Fruit fly (Drosophila melanogaster) whole organism, embryonic: ENCODE results near the gene CG6656.

Experiments
- Adf1 ChIP-seq: fragments of 200-800 bp; sonication (Bioruptor generic); IDR thresholded peaks from 2 replicates; pipeline ENCODE4 v1.3.6; 2022; ENCODE audit warnings: missing biosample characterization, missing genetic modification characterization
- CG10267 ChIP-seq: fragments of 200-800 bp; sonication (Bioruptor generic); optimal IDR thresholded peaks from 2 replicates; lab custom pipeline; 2018; ENCODE audit warnings: missing biosample characterization, mild to moderate bottlenecking, missing genetic modification characterization, moderate library complexity
- CG10543 ChIP-seq: fragments of 200-800 bp; sonication (Bioruptor generic); optimal IDR thresholded peaks from 3 replicates; lab custom pipeline; 2017; ENCODE audit warnings: missing biosample characterization, mild to moderate bottlenecking, missing genetic modification characterization, moderate library complexity
- CG11723 ChIP-seq: fragments of 200-800 bp; sonication (Bioruptor generic); optimal IDR thresholded peaks from 2 replicates; lab custom pipeline; 2017; ENCODE audit warnings: missing biosample characterization, mild to moderate bottlenecking, missing genetic modification characterization
- CG12104 ChIP-seq: fragments of 200-800 bp; sonication (Bioruptor generic); optimal IDR thresholded peaks from 3 replicates; lab custom pipeline; 2016; ENCODE audit warnings: missing biosample characterization, missing genetic modification characterization
- CG12299 ChIP-seq: fragments of 200-800 bp; sonication (Bioruptor generic); optimal IDR thresholded peaks from 2 replicates; lab custom pipeline; 2018; ENCODE audit warnings: missing biosample characterization, mild to moderate bottlenecking, missing genetic modification characterization
- CG13424 ChIP-seq: fragments of 200-800 bp; sonication (Bioruptor generic); optimal IDR thresholded peaks from 2 replicates; lab custom pipeline; 2019; ENCODE audit warnings: missing biosample characterization, mild to moderate bottlenecking, missing genetic modification characterization, moderate library complexity
- CG13775 ChIP-seq: fragments of 200-800 bp; sonication (Bioruptor generic); optimal IDR thresholded peaks from 3 replicates; lab custom pipeline; 2017; ENCODE audit warnings: missing biosample characterization, mild to moderate bottlenecking, missing genetic modification characterization
- CG15073 ChIP-seq: fragments of 200-800 bp; sonication (Bioruptor generic); optimal IDR thresholded peaks from 2 replicates; lab custom pipeline; 2016; ENCODE audit warnings: missing biosample characterization, missing genetic modification characterization
- CG15514 ChIP-seq: fragments of 200-800 bp; sonication (Bioruptor generic); optimal IDR thresholded peaks from 3 replicates; lab custom pipeline; 2017; ENCODE audit warnings: missing biosample characterization, missing genetic modification characterization, mild to moderate bottlenecking, moderate library complexity, missing genetic modification reagents
- CG1832 ChIP-seq: fragments of 200-800 bp; sonication (Bioruptor generic); optimal IDR thresholded peaks from 2 replicates; lab custom pipeline; 2017; ENCODE audit warnings: missing biosample characterization, mild to moderate bottlenecking, missing genetic modification characterization, inconsistent platforms
- CG2199 ChIP-seq: fragments of 200-800 bp; sonication (Bioruptor generic); IDR thresholded peaks from 3 replicates; pipeline ENCODE4 v1.3.6; 2022; ENCODE audit warnings: missing biosample characterization, missing genetic modification characterization
- CG2712 ChIP-seq: fragments of 200-800 bp; optimal IDR thresholded peaks from 3 replicates; lab custom pipeline; 2019; ENCODE audit warnings: missing biosample characterization, mild to moderate bottlenecking, missing genetic modification characterization, moderate library complexity
- CG3407 ChIP-seq: fragments of 200-800 bp; sonication (Bioruptor generic); optimal IDR thresholded peaks from 2 replicates; lab custom pipeline; 2018; ENCODE audit warnings: missing biosample characterization, mild to moderate bottlenecking, missing genetic modification characterization
- CG34376 ChIP-seq: fragments of 200-800 bp; sonication (Bioruptor generic); optimal IDR thresholded peaks from 2 replicates; lab custom pipeline; 2018; ENCODE audit warnings: missing biosample characterization, mild to moderate bottlenecking, missing genetic modification characterization
- CG3838 ChIP-seq: fragments of 200-800 bp; sonication (Bioruptor generic); optimal IDR thresholded peaks from 3 replicates; lab custom pipeline; 2016; ENCODE audit warnings: missing biosample characterization, missing genetic modification characterization
- CG4730 ChIP-seq: fragments of 200-800 bp; sonication (Bioruptor generic); IDR thresholded peaks from 2 replicates; pipeline ENCODE4 v1.3.6; 2022; ENCODE audit warnings: missing biosample characterization, missing genetic modification characterization
- CG6654 ChIP-seq: fragments of 200-800 bp; sonication (Bioruptor generic); optimal IDR thresholded peaks from 2 replicates; lab custom pipeline; 2017; ENCODE audit warnings: missing biosample characterization, mild to moderate bottlenecking, missing genetic modification characterization
- CG7372 ChIP-seq: fragments of 200-800 bp; sonication (Bioruptor generic); IDR thresholded peaks from 2 replicates; pipeline ENCODE4 v1.3.6; 2022; ENCODE audit warnings: missing biosample characterization, missing genetic modification characterization
- CG7786 ChIP-seq: fragments of 200-800 bp; sonication (Bioruptor generic); optimal IDR thresholded peaks from 2 replicates; lab custom pipeline; 2016; ENCODE audit warnings: missing biosample characterization, missing genetic modification characterization
- CG7839 ChIP-seq: fragments of 200-800 bp; sonication (Bioruptor generic); optimal IDR thresholded peaks from 3 replicates; lab custom pipeline; 2018; ENCODE audit warnings: missing biosample characterization, mild to moderate bottlenecking, missing genetic modification characterization, moderate library complexity
- CG8281 ChIP-seq: fragments of 200-800 bp; sonication (Bioruptor generic); optimal IDR thresholded peaks from 2 replicates; lab custom pipeline; 2018; ENCODE audit warnings: missing biosample characterization, mild to moderate bottlenecking, missing genetic modification characterization, moderate library complexity
- CG8924 ChIP-seq: fragments of 200-800 bp; optimal IDR thresholded peaks from 3 replicates; lab custom pipeline; 2019; ENCODE audit warnings: missing biosample characterization, mild to moderate bottlenecking, missing genetic modification characterization, moderate library complexity
- CG9817 ChIP-seq: fragments of 200-800 bp; sonication (Bioruptor generic); optimal IDR thresholded peaks from 2 replicates; lab custom pipeline; 2018; ENCODE audit warnings: missing biosample characterization, mild to moderate bottlenecking, missing genetic modification characterization, moderate library complexity
- CoRest ChIP-seq: fragments of 200-800 bp; sonication (Bioruptor generic); optimal IDR thresholded peaks from 3 replicates; lab custom pipeline; 2018; ENCODE audit warnings: missing biosample characterization, mild to moderate bottlenecking, missing genetic modification characterization, moderate library complexity
- D19A ChIP-seq: fragments of 200-800 bp; optimal IDR thresholded peaks from 3 replicates; lab custom pipeline; 2019; ENCODE audit warnings: missing biosample characterization, mild to moderate bottlenecking, missing genetic modification characterization, moderate library complexity
- Dfd ChIP-seq, 2 experiments: fragments of >200 bp; optimal IDR thresholded peaks; 2 replicates each; lab custom pipeline; 2017; ENCODE audit warnings: missing biosample characterization in 2 of 2, missing genetic modification characterization in 2 of 2
- H2.0 ChIP-seq: fragments of 200-800 bp; sonication (Bioruptor generic); IDR thresholded peaks from 2 replicates; pipeline ENCODE4 v1.3.6; 2022; ENCODE audit warnings: missing biosample characterization, missing genetic modification characterization
- Lpt ChIP-seq: fragments of >200 bp; optimal IDR thresholded peaks from 2 replicates; lab custom pipeline; 2018; ENCODE audit warnings: missing biosample characterization, missing genetic modification characterization
- Max ChIP-seq: fragments of 200-800 bp; sonication (Bioruptor generic); optimal IDR thresholded peaks from 2 replicates; lab custom pipeline; 2016; ENCODE audit warnings: missing biosample characterization, mild to moderate bottlenecking, missing genetic modification characterization
- Med ChIP-seq: fragments of 200-800 bp; sonication (Bioruptor generic); peaks from one replicate; lab custom pipeline; 2016; ENCODE audit warnings: missing biosample characterization, missing genetic modification characterization, mild to moderate bottlenecking, inconsistent platforms, moderate library complexity
- Mes4 ChIP-seq: fragments of 200-800 bp; sonication (Bioruptor generic); optimal IDR thresholded peaks from 2 replicates; lab custom pipeline; 2016; ENCODE audit warnings: missing biosample characterization, missing genetic modification characterization
- Oli ChIP-seq: fragments of 200-800 bp; sonication (Bioruptor generic); optimal IDR thresholded peaks from 2 replicates; lab custom pipeline; 2018; ENCODE audit warnings: missing biosample characterization, mild to moderate bottlenecking, missing genetic modification characterization, moderate library complexity
- Ptx1 ChIP-seq: fragments of 200-800 bp; sonication (Bioruptor generic); IDR thresholded peaks from 2 replicates; pipeline ENCODE4 v1.3.6; 2022; ENCODE audit warnings: missing biosample characterization, missing genetic modification characterization
- Xbp1 ChIP-seq: fragments of 200-800 bp; sonication (Bioruptor generic); optimal IDR thresholded peaks from 3 replicates; lab custom pipeline; 2016; ENCODE audit warnings: missing biosample characterization, mild to moderate bottlenecking, missing genetic modification characterization
- ap ChIP-seq: fragments of 200-800 bp; sonication (Bioruptor generic); IDR thresholded peaks from 2 replicates; pipeline ENCODE4 v1.3.6; 2022; ENCODE audit warnings: missing biosample characterization, missing genetic modification characterization
- bcd ChIP-seq: fragments of 200-800 bp; sonication (Bioruptor generic); optimal IDR thresholded peaks from 2 replicates; lab custom pipeline; 2017; ENCODE audit warnings: missing biosample characterization, mild to moderate bottlenecking, missing genetic modification characterization
- caup ChIP-seq: fragments of 200-800 bp; sonication (Bioruptor generic); optimal IDR thresholded peaks from 3 replicates; lab custom pipeline; 2017; ENCODE audit warnings: missing biosample characterization, mild to moderate bottlenecking, missing genetic modification characterization, moderate library complexity; ENCODE audit not compliant: severe bottlenecking
- exex ChIP-seq: fragments of 200-800 bp; sonication (Bioruptor generic); optimal IDR thresholded peaks from 4 replicates; lab custom pipeline; 2018; ENCODE audit warnings: missing biosample characterization, mild to moderate bottlenecking, missing genetic modification characterization, moderate library complexity
- row ChIP-seq: fragments of 200-800 bp; sonication (Bioruptor generic); IDR thresholded peaks from 3 replicates; pipeline ENCODE4 v1.3.6; 2022; ENCODE audit warnings: missing biosample characterization, missing genetic modification characterization
- salm ChIP-seq: fragments of 200-800 bp; sonication (Bioruptor generic); optimal IDR thresholded peaks from 2 replicates; lab custom pipeline; 2018; ENCODE audit warnings: missing biosample characterization, mild to moderate bottlenecking, missing genetic modification characterization
- sim ChIP-seq: fragments of 200-800 bp; sonication (Bioruptor generic); IDR thresholded peaks from 2 replicates; pipeline ENCODE4 v1.3.6; 2022; ENCODE audit warnings: missing biosample characterization, missing genetic modification characterization
- slou ChIP-seq: fragments of 200-800 bp; sonication (Bioruptor generic); optimal IDR thresholded peaks from 3 replicates; lab custom pipeline; 2016; ENCODE audit warnings: missing biosample characterization, missing genetic modification characterization
- sob ChIP-seq: fragments of 200-800 bp; sonication (Bioruptor generic); IDR thresholded peaks from 2 replicates; pipeline ENCODE4 v1.3.6; 2022; ENCODE audit warnings: missing biosample characterization, missing genetic modification characterization
- sr ChIP-seq: fragments of 200-800 bp; sonication (Bioruptor generic); IDR thresholded peaks from 3 replicates; pipeline ENCODE4 v1.3.6; 2022; ENCODE audit warnings: missing biosample characterization, missing genetic modification characterization
- tgo ChIP-seq: fragments of 200-800 bp; sonication (Bioruptor generic); IDR thresholded peaks from 3 replicates; pipeline ENCODE4 v1.3.6; 2022; ENCODE audit warnings: missing biosample characterization, missing genetic modification characterization
- tll ChIP-seq, 2 experiments: fragments of 200-800 bp in 1 of 2; fragments of >200 bp in 1 of 2; sonication (Bioruptor generic) in 1 of 2; optimal IDR thresholded peaks; 2 replicates each; lab custom pipeline; 2017 to 2019; ENCODE audit warnings: missing biosample characterization in 2 of 2, missing genetic modification characterization in 2 of 2, mild to moderate bottlenecking in 1 of 2, moderate library complexity in 1 of 2
- tna ChIP-seq: fragments of 200-800 bp; sonication (Bioruptor generic); IDR thresholded peaks from 2 replicates; pipeline ENCODE4 v1.3.6; 2022; ENCODE audit warnings: missing biosample characterization, missing genetic modification characterization; ENCODE audit not compliant: partially characterized antibody
- z ChIP-seq: fragments of 200-800 bp; sonication (Bioruptor generic); IDR thresholded peaks from 3 replicates; pipeline ENCODE4 v1.3.6; 2022; ENCODE audit warnings: missing biosample characterization, missing genetic modification characterization

The CG6656 gene

DNA sequence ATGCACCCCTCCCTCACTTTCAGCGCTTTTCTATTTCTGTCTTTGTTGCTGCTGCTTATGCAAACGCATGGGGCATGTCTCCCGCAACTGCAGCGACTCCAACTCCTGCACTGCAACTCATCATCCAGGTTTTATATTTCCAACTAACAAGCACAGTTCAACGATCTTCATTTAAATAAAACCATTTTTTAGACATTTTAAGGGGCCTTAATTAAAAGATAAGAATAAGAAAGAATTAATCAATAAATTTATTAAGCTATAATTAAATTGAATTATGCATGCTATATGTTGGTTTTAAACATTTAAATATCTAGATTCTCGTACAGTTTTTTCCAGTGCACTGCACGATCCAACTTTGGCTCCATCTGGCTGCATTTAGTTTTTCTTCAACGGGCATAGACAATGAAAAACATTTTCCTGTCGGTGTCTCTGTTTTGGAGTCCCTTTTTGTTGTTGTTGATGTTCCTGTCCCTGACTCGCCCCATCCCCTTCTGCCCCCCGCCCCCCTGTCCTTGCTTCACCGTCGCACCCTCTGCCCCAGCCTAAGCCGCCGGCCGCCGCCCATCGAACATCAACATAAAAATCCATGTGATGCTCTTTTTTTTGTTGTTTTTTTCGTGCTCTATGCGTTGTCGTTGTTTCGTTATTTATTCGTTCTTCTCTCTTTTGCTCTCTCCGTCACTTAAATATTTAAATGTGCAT lies 46.2 kb upstream of the CG6656 start (continued):
- TF ChIP-seq exex = no peak
- no peak for TF ChIP-seq CG15073 (GFP tag; lab: Kevin White, UChicago)
- TF ChIP-seq sim = peak; percentile 56; the same call in 1 of the 2 replicates
- no peak for TF ChIP-seq tna
- 0 out of 3 replicates have a peak, but pooled peaks have one; percentile 9 for TF ChIP-seq CG2199 (GFP tag; lab: Robert Waterston, UW)
- no peak for TF ChIP-seq Lpt (GFP tag; lab: Kevin White, UChicago)
- peak; percentile 46 for TF ChIP-seq CG6654 (GFP tag; lab: Kevin White, UChicago)
- no peak for TF ChIP-seq Ptx1 (GFP tag; lab: Robert Waterston, UW)
- TF ChIP-seq CG4730 (GFP tag; lab: Robert Waterston, UW) = peak; percentile 37; the same call in 1 of the 2 replicates
- TF ChIP-seq CG10543 = no peak
- TF ChIP-seq Dfd (GFP tag; optimal IDR thresholded peaks at IDR 0.05; lab: Kevin White, UChicago) = no peak
- no peak for TF ChIP-seq CG12104 (GFP tag; lab: Kevin White, UChicago)
- peak; percentile 37 for TF ChIP-seq ap (GFP tag; lab: Robert Waterston, UW)
- peak; percentile 66 for TF ChIP-seq D19A (tag; lab: Kevin White, UChicago)
- peak; percentile 75 for TF ChIP-seq CG13424
- TF ChIP-seq Med (GFP tag; lab: Kevin White, UChicago) = no peak
- peak; percentile 62 for TF ChIP-seq Max (GFP tag; lab: Kevin White, UChicago)
- no peak for TF ChIP-seq caup (GFP tag; lab: Kevin White, UChicago)
- peak; percentile 78 for TF ChIP-seq row (GFP tag; lab: Robert Waterston, UW)
- TF ChIP-seq CG3407 (GFP tag; lab: Kevin White, UChicago) = peak; percentile 76
- no peak for TF ChIP-seq CG7786 (GFP tag; lab: Kevin White, UChicago)
- peak; percentile 87 for TF ChIP-seq CG10267 (tag; lab: Kevin White, UChicago)
- TF ChIP-seq sob (GFP tag; lab: Robert Waterston, UW) = no peak
- TF ChIP-seq Xbp1 = peak; percentile 63
- no peak for TF ChIP-seq tll (GFP tag; optimal IDR thresholded peaks at IDR 0.05; lab: Kevin White, UChicago)
- peak; percentile 24; the same call in 1 of the 2 replicates for TF ChIP-seq H2.0 (GFP tag; lab: Robert Waterston, UW)
- TF ChIP-seq slou (GFP tag; lab: Kevin White, UChicago) = no peak
- TF ChIP-seq CG2712 = peak; percentile 96
- peak; percentile 56 for TF ChIP-seq salm (tag; lab: Kevin White, UChicago)
- TF ChIP-seq CG15514 = no peak
- TF ChIP-seq CG7839 (tag; lab: Kevin White, UChicago) = peak; percentile 79
- TF ChIP-seq CG12299 (tag; lab: Kevin White, UChicago) = peak; percentile 65
- no peak for TF ChIP-seq Mes4 (GFP tag; lab: Kevin White, UChicago)
- peak; percentile 71 for TF ChIP-seq CG13775
- TF ChIP-seq bcd = peak; percentile 59
- peak; percentile 52; the same call in 1 of the 3 replicates for TF ChIP-seq tgo
- peak; percentile 28 for TF ChIP-seq CG8281 (tag; lab: Kevin White, UChicago)
- peak; percentile 81 for TF ChIP-seq Oli (tag; lab: Kevin White, UChicago)
- no peak for TF ChIP-seq CG1832 (GFP tag; lab: Kevin White, UChicago)
- TF ChIP-seq Adf1 = no peak
- peak; percentile 81 for TF ChIP-seq CoRest (tag; lab: Kevin White, UChicago)
- peak; percentile 78 for TF ChIP-seq CG8924 (tag; lab: Kevin White, UChicago)
- TF ChIP-seq z (GFP tag; lab: Robert Waterston, UW) = no peak
- no peak for TF ChIP-seq CG3838
- TF ChIP-seq CG11723 = peak; percentile 49
- TF ChIP-seq CG9817 = no peak
- no peak for TF ChIP-seq CG34376 (GFP tag; lab: Kevin White, UChicago)
- no peak for TF ChIP-seq sr
- no peak for TF ChIP-seq CG7372 (GFP tag; lab: Robert Waterston, UW)
